Worm (Caenorhabditis elegans): ENCODE data around the gene hlh-27.

DNA sequence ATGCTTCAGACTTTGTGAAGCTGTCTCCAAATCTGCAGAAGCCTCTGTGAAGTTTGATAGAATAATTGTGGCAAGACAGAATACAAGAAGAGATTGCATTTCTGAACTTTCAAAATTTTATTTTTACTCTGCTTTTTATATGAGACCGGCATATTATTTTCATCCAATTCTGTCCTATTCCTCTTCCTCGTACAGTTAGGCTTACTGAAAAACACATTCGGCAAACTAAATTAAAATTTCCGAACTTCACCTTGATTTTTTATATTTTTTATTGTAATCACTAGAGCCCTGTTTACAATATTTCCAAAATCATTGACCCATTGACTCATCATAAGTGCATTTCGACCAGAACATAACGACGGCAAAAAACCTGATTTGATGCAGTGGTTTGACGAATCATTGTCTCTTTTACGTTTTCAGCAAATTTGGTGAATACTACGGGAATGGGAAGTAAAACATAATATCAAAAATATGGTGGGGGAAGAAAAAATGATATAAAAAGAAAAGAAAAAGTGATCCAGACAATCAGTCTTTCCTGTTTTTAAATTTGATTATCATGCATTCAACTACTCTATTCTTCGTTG is 41.8 kb downstream of the hlh-27 start, which contains the start of the genes suex-1 and F12A10.9:
- TF ChIP-seq tbx-37 (GFP tag; conservative IDR thresholded peaks at IDR 0.05), result no peak
- TF ChIP-seq flt-1 (GFP tag; IDR thresholded peaks at IDR 0.05), result no peak
- TF ChIP-seq ceh-13 (GFP tag; optimal IDR thresholded peaks at IDR 0.05), result no peak
- no peak for TF ChIP-seq ama-1 (optimal IDR thresholded peaks at IDR 0.05)
- no peak for TF ChIP-seq ceh-36 (tag; optimal IDR thresholded peaks at IDR 0.05)
- TF ChIP-seq ets-7 (tag; optimal IDR thresholded peaks at IDR 0.05), result no peak
- no peak for TF ChIP-seq hmbx-1 (tag; optimal IDR thresholded peaks at IDR 0.05)
- TF ChIP-seq F13C5.2 (tag; optimal IDR thresholded peaks at IDR 0.05), result no peak
- no peak for TF ChIP-seq sea-1 (GFP tag; conservative IDR thresholded peaks at IDR 0.05)
- no peak for TF ChIP-seq hmg-4 (GFP tag; optimal IDR thresholded peaks at IDR 0.05)
- no peak for TF ChIP-seq hnd-1 (tag; optimal IDR thresholded peaks at IDR 0.05)
